Worm (Caenorhabditis elegans): ENCODE data around the gene cpr-9.

cpr-9 gene

ce11 chrV:12002866-12003485 lies at the start of gene cpr-9:
TSS of gene cpr-9 (plus strand) at chrV:12003053.
- no peak for TF ChIP-seq dao-5 (tag; optimal IDR thresholded peaks at IDR 0.05)
- peak; percentile 30 for TF ChIP-seq W03F9.2 (tag; optimal IDR thresholded peaks at IDR 0.05)
- TF ChIP-seq him-1 (tag; optimal IDR thresholded peaks at IDR 0.05), result no peak

- TF ChIP-seq him-1 (tag; optimal IDR thresholded peaks at IDR 0.05) (no peak), W03F9.2 (tag; optimal IDR thresholded peaks at IDR 0.05) (no peak), dao-5 (tag; optimal IDR thresholded peaks at IDR 0.05) (no peak)
Measured at ce11 chrV:11953621-11954020, 49.2 kb upstream of the cpr-9 start.

- TF ChIP-seq W03F9.2 (tag; optimal IDR thresholded peaks at IDR 0.05), result no peak
- TF ChIP-seq him-1 (tag; optimal IDR thresholded peaks at IDR 0.05), result no peak
- TF ChIP-seq dao-5 (tag; optimal IDR thresholded peaks at IDR 0.05), result no peak
Measured at ce11 chrV:11955617-11956016, 47.2 kb upstream of the cpr-9 start.

- TF ChIP-seq dao-5 (tag; optimal IDR thresholded peaks at IDR 0.05), result no peak
- TF ChIP-seq W03F9.2 (tag; optimal IDR thresholded peaks at IDR 0.05), result no peak
- no peak for TF ChIP-seq him-1 (tag; optimal IDR thresholded peaks at IDR 0.05)
Measured at ce11 chrV:11958343-11959291, 44.2 kb upstream of the cpr-9 start, which contains the start of gene F58H1.5. TSS of gene F58H1.5 (plus strand) at chrV:11958393.

- TF ChIP-seq him-1 (tag; optimal IDR thresholded peaks at IDR 0.05) (no peak), dao-5 (tag; optimal IDR thresholded peaks at IDR 0.05) (no peak), W03F9.2 (tag; optimal IDR thresholded peaks at IDR 0.05) (no peak)
Measured at ce11 chrV:11960084-11960830, 42.6 kb upstream of the cpr-9 start.

- TF ChIP-seq W03F9.2 (tag; optimal IDR thresholded peaks at IDR 0.05) (no peak), him-1 (tag; optimal IDR thresholded peaks at IDR 0.05) (no peak), dao-5 (tag; optimal IDR thresholded peaks at IDR 0.05) (no peak)
Measured at ce11 chrV:11960831-11961190, 42.0 kb upstream of the cpr-9 start.

ce11 chrV:11964723-11965122 lies 38.1 kb upstream of the cpr-9 start, which contains the start of gene F58H1.7:
TSS of gene F58H1.7 (minus strand) at chrV:11964823.
- TF ChIP-seq him-1 (tag; optimal IDR thresholded peaks at IDR 0.05) (no peak), W03F9.2 (tag; optimal IDR thresholded peaks at IDR 0.05) (no peak), dao-5 (tag; optimal IDR thresholded peaks at IDR 0.05) (no peak)

- no peak for TF ChIP-seq W03F9.2 (tag; optimal IDR thresholded peaks at IDR 0.05)
- TF ChIP-seq him-1 (tag; optimal IDR thresholded peaks at IDR 0.05), result no peak
- TF ChIP-seq dao-5 (tag; optimal IDR thresholded peaks at IDR 0.05), result no peak
Measured at ce11 chrV:11975233-11975632, 27.6 kb upstream of the cpr-9 start, which contains the start of gene cpr-1. TSS of gene cpr-1 (plus strand) at chrV:11975551.

ce11 chrV:11976734-11977133 lies 26.1 kb upstream of the cpr-9 start:
- TF ChIP-seq dao-5 (tag; optimal IDR thresholded peaks at IDR 0.05) (no peak), him-1 (tag; optimal IDR thresholded peaks at IDR 0.05) (no peak), W03F9.2 (tag; optimal IDR thresholded peaks at IDR 0.05) (no peak)

- TF ChIP-seq dao-5 (tag; optimal IDR thresholded peaks at IDR 0.05), result no peak
- no peak for TF ChIP-seq W03F9.2 (tag; optimal IDR thresholded peaks at IDR 0.05)
- TF ChIP-seq him-1 (tag; optimal IDR thresholded peaks at IDR 0.05), result no peak
Measured at ce11 chrV:11978179-11978578, 24.7 kb upstream of the cpr-9 start, which contains the start of gene mif-2. TSS of gene mif-2 (minus strand) at chrV:11978459.

- peak; percentile 57 for TF ChIP-seq W03F9.2 (tag; optimal IDR thresholded peaks at IDR 0.05)
- peak; percentile 78 for TF ChIP-seq dao-5 (tag; optimal IDR thresholded peaks at IDR 0.05)
- peak; percentile 91 for TF ChIP-seq him-1 (tag; optimal IDR thresholded peaks at IDR 0.05)
Measured at ce11 chrV:11979673-11980561, 22.9 kb upstream of the cpr-9 start, which contains the start of gene snr-4. TSS of gene snr-4 (minus strand) at chrV:11979723.

- no peak for TF ChIP-seq him-1 (tag; optimal IDR thresholded peaks at IDR 0.05)
- TF ChIP-seq dao-5 (tag; optimal IDR thresholded peaks at IDR 0.05), result no peak
- peak; percentile 68 for TF ChIP-seq W03F9.2 (tag; optimal IDR thresholded peaks at IDR 0.05)
Measured at ce11 chrV:11982309-11982708, 20.5 kb upstream of the cpr-9 start, which contains the start of gene rpt-1. TSS of gene rpt-1 (minus strand) at chrV:11982397.

All from whole organism, L4/young adult.